Worm (Caenorhabditis elegans): ENCODE data around the gene acr-9.

DNA sequence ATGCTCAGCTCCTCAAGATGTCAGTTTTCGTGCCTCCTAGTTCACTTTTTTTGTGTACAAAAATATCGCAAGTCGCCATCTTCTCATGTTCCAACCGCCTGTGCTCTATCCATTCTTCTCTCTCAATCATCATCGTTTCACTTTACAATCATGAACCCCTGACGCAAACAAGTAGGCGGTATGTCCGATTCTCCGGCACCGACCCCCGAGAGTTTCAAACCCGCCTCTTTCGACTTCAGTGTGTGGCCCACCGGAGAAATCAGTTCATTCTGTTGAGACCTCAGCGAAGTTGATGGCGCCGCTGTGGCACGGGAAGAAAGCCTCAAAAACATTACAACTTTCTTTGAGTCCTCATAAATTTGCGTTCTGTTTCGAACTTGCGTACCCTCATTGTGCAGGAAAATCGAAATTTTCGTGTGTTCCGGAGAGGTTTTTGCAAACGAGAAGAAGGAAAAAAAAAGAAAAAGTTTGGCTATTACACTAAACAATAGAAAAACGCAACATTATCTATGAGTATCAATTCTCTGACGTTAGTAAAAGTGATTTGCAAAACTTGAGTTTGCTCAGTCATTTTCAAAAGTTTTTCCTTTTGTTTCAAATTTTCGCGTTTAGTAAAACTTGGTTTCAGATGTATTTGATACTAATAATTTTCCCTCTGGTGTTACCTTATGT lies 41.6 kb downstream of the acr-9 start, which contains the start of gene F54B11.9:
- TF ChIP-seq ceh-16 (tag; optimal IDR thresholded peaks at IDR 0.05) (no peak), lin-39 (tag; optimal IDR thresholded peaks at IDR 0.05) (no peak), lin-11 (tag; optimal IDR thresholded peaks at IDR 0.05) (no peak), nhr-11 (tag; optimal IDR thresholded peaks at IDR 0.05) (no peak)

Data from whole organism, L2 larva.